Worm (Caenorhabditis elegans) whole organism, midembryonic: ENCODE data around the gene col-170.

Source experiments
- flt-1 ChIP-seq: fragments of 200-800 bp; sonication (Bioruptor generic); IDR thresholded peaks from 2 replicates; pipeline ENCODE4 v1.3.6; 2022; ENCODE audit warnings: missing genetic modification characterization, missing compliant biosample characterization
- ref-1 ChIP-seq: fragments of 200-800 bp; sonication (Bioruptor generic); conservative IDR thresholded peaks from 2 replicates; pipeline ENCODE4 v1.3.6; 2022; ENCODE audit warnings: missing genetic modification reagents, missing genetic modification characterization, missing compliant biosample characterization

DNA sequence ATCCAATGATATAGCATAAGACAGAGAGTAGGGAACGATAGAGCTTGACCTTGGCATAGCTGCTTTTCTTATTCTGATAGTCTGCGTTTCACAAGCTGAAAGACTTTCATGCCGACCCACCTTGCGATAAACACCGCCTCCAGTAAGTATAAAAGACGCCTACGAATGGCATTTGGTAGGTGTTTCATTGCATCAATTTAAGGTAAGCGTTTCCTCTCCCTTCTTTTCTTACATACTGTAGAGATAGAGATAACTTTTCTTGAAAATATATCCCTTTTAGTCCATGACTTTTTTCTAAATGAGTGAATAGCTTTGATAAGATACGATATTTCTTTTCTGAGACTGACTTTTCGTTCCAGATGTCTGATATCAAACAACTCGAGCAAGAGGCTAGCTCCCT, 8.4 kb upstream of the col-170 start, which contains the start of gene col-167:
- TF ChIP-seq flt-1 (GFP tag; lab: Robert Waterston, UW): no peak
- no peak for TF ChIP-seq ref-1 (GFP tag; lab: Robert Waterston, UW)
